Worm (Caenorhabditis elegans): Measurements from ENCODE around the gene K08B5.1.

The K08B5.1 gene

DNA sequence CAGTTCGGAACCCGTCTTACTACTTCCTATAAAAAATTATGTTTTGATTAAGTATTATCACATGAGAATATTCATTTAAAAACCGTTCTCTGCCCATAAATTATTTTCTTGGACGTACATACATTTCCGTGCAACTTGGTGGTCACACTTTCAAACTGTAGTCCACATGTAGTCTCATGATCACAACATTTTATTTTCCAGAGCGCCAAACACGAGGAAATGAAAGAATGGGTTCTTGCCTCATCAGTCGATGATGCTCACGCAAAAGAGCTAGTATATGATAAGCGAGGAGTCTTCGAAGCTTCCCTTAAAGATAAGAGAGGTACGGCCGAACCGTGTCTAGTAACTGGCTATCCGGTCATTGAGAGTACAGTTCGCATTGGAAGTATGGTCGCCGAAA lies 7.7 kb upstream of the K08B5.1 start:
- TF ChIP-seq T22C8.4 (GFP tag; IDR thresholded peaks at IDR 0.05) (no peak), ztf-23 (GFP tag; IDR thresholded peaks at IDR 0.05) (no peak), flt-1 (GFP tag; IDR thresholded peaks at IDR 0.05) (no peak), tab-1 (GFP tag; IDR thresholded peaks at IDR 0.05) (no peak), klf-2 (GFP tag; conservative IDR thresholded peaks at IDR 0.05) (no peak), ztf-29 (GFP tag; IDR thresholded peaks at IDR 0.05) (no peak), cog-1 (tag; optimal IDR thresholded peaks at IDR 0.05) (no peak), med-1 (GFP tag; optimal IDR thresholded peaks at IDR 0.05; ENCODE audit: insufficient read depth) (no peak), ref-1 (GFP tag; conservative IDR thresholded peaks at IDR 0.05) (no peak)

DNA sequence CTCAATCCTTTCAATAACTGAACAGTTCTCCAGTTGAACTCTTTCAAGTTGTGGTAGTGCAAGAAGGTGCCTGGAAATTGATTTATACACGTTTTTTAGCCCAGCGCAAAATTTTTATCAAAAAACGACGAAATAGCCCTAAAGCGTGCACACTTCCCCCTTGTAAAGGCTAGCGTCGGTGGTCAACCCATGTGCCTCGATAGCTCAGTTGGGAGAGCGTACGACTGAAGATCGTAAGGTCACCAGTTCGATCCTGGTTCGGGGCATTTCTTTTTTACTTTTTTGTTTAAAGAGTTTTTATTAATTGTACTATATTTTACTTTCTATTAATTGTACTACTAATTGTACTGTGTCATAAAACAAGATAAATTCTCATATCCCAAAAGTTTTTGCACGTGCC lies 6.9 kb upstream of the K08B5.1 start:
- TF ChIP-seq ref-1 (GFP tag; conservative IDR thresholded peaks at IDR 0.05) (no peak), ztf-29 (GFP tag; IDR thresholded peaks at IDR 0.05) (0 out of 2 replicates have a peak, but pooled peaks have one; percentile 12), tab-1 (GFP tag; IDR thresholded peaks at IDR 0.05) (peak; percentile 66), flt-1 (GFP tag; IDR thresholded peaks at IDR 0.05) (peak; percentile 82), ztf-23 (GFP tag; IDR thresholded peaks at IDR 0.05) (0 out of 2 replicates have a peak, but pooled peaks have one; percentile 30), cog-1 (tag; optimal IDR thresholded peaks at IDR 0.05) (no peak), klf-2 (GFP tag; conservative IDR thresholded peaks at IDR 0.05) (peak; percentile 57; the same call in 1 of the 2 replicates), T22C8.4 (GFP tag; IDR thresholded peaks at IDR 0.05) (0 out of 2 replicates have a peak, but pooled peaks have one; percentile 20), med-1 (GFP tag; optimal IDR thresholded peaks at IDR 0.05; ENCODE audit: insufficient read depth) (no peak)

DNA sequence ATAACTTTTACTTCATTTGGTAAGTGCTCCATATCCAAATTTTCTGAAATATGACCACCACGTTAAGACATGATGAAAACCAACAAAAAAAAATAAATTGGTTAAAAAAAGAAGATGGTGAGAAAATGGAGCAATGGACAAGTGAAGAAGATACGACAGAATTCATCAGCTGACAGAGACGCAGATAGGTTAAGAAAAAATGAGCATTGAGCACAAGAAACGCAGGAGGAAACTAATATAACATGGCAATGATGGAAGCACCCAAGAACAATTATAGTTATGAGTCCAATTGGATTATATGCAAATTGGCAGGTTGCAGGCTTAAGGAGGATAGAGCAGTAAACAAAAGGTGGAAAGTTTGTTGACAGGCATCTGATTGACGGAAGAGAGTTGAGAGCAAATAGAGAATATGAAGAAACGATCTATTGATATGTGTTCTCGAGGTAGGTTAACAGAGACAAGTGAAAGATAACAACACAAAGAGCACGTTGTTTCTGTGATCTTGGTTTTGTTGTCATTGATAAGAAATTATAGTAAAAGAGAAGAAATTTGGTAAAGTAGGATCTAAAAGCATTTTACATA lies 4.3 kb upstream of the K08B5.1 start, which contains the start of gene K08B5.2:
TSS of gene K08B5.2 (minus strand) at position 43 of the 582 bp plus-strand sequence.
- TF ChIP-seq ztf-29 (GFP tag; IDR thresholded peaks at IDR 0.05): no peak
- TF ChIP-seq cog-1 (tag; optimal IDR thresholded peaks at IDR 0.05): no peak
- TF ChIP-seq ztf-23 (GFP tag; IDR thresholded peaks at IDR 0.05): no peak

DNA sequence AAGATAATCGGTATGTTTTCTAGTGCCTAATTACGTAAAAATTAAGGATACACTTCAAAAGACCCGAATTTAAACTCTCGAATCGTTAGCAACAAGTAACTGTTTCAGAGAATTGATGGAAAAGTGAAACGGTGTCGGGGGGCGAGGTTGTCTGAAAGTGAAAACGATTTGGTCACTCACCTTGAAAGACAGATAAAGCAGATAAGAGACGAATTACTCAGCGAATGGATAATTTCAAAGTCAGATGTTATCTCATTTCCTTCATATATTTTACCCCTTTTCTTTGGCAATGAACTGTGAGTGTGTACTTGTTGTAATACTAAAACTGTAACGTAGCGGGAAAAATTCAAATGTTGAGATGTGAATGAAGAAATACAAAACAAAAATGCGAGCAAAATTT lies 2.5 kb upstream of the K08B5.1 start:
- TF ChIP-seq med-1 (GFP tag; optimal IDR thresholded peaks at IDR 0.05; ENCODE audit: insufficient read depth) (no peak), tab-1 (GFP tag; IDR thresholded peaks at IDR 0.05) (no peak), ztf-23 (GFP tag; IDR thresholded peaks at IDR 0.05) (no peak), cog-1 (tag; optimal IDR thresholded peaks at IDR 0.05) (no peak), flt-1 (GFP tag; IDR thresholded peaks at IDR 0.05) (no peak), ztf-29 (GFP tag; IDR thresholded peaks at IDR 0.05) (no peak), ref-1 (GFP tag; conservative IDR thresholded peaks at IDR 0.05) (no peak), klf-2 (GFP tag; conservative IDR thresholded peaks at IDR 0.05) (no peak), T22C8.4 (GFP tag; IDR thresholded peaks at IDR 0.05) (no peak)

DNA sequence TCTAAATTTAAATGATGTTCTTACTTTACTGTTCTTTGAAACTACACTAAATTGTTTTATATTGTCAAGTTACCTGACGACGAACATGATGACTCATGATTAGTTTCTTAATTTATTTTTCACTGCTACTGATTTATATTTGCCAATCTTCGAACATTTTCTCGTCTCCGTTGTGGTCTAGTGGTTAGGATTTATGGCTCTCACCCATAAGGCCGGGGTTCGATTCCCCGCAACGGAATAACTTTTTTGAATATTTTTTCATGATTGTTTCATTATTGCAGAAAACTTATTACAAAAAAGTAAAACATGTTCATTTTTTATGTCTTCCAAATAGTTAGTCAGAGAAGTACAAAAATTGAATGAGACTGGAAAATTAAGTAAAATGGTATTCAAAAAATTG lies 542 bp downstream of the K08B5.1 start:
- TF ChIP-seq ref-1 (GFP tag; conservative IDR thresholded peaks at IDR 0.05): no peak
- TF ChIP-seq tab-1 (GFP tag; IDR thresholded peaks at IDR 0.05): peak; percentile 59; the same call in 1 of the 2 replicates
- no peak for TF ChIP-seq ztf-29 (GFP tag; IDR thresholded peaks at IDR 0.05)
- TF ChIP-seq flt-1 (GFP tag; IDR thresholded peaks at IDR 0.05): 0 out of 2 replicates have a peak, but pooled peaks have one; percentile 22
- TF ChIP-seq ztf-23 (GFP tag; IDR thresholded peaks at IDR 0.05): 0 out of 2 replicates have a peak, but pooled peaks have one; percentile 16
- TF ChIP-seq T22C8.4 (GFP tag; IDR thresholded peaks at IDR 0.05): 0 out of 2 replicates have a peak, but pooled peaks have one; percentile 12

DNA sequence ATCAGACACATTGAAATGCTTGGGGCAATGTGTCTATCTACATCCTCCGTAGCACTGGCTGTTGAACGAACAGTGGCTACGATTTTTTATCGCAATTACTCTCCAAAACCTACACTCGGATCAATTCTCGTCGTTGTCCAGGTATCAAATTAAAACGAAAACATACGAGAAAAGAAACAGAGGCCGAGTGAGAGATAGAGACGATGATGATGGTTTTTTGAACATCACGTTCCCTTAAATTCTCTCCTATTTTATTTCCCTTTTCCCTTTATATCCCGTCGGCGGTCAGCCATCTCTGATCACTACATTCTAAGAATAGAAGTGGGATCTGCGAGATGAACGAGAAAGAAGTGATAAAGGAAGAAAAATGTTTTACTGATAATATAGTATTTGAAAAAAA lies 1.2 kb downstream of the K08B5.1 start:
- TF ChIP-seq klf-2 (GFP tag; conservative IDR thresholded peaks at IDR 0.05) (no peak), cog-1 (tag; optimal IDR thresholded peaks at IDR 0.05) (no peak), ztf-23 (GFP tag; IDR thresholded peaks at IDR 0.05) (no peak), flt-1 (GFP tag; IDR thresholded peaks at IDR 0.05) (no peak), T22C8.4 (GFP tag; IDR thresholded peaks at IDR 0.05) (no peak), ztf-29 (GFP tag; IDR thresholded peaks at IDR 0.05) (no peak), med-1 (GFP tag; optimal IDR thresholded peaks at IDR 0.05; ENCODE audit: insufficient read depth) (no peak), ref-1 (GFP tag; conservative IDR thresholded peaks at IDR 0.05) (no peak), tab-1 (GFP tag; IDR thresholded peaks at IDR 0.05) (no peak)

DNA sequence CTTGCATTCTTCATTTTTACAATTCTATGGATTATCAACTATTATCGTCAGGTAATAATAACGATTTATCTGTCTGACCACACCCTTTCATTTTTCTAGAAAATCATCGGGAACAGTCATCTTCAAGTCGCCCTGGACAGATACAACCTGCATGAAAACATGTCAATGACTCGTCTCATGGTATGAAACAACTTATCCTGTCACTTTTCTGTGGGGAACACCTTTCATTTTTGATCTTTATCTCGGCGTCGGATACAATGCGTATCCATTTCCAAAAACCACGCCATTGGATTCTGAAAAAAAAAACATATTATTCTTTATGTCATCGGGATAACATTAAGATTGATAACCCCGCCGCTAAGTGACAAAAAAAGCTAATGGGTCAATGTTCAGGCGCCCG lies 2.7 kb downstream of the K08B5.1 start:
- TF ChIP-seq cog-1 (tag; optimal IDR thresholded peaks at IDR 0.05) (no peak), med-1 (GFP tag; optimal IDR thresholded peaks at IDR 0.05; ENCODE audit: insufficient read depth) (no peak), T22C8.4 (GFP tag; IDR thresholded peaks at IDR 0.05) (no peak), ref-1 (GFP tag; conservative IDR thresholded peaks at IDR 0.05) (no peak), tab-1 (GFP tag; IDR thresholded peaks at IDR 0.05) (no peak), klf-2 (GFP tag; conservative IDR thresholded peaks at IDR 0.05) (no peak), ztf-29 (GFP tag; IDR thresholded peaks at IDR 0.05) (no peak)

DNA sequence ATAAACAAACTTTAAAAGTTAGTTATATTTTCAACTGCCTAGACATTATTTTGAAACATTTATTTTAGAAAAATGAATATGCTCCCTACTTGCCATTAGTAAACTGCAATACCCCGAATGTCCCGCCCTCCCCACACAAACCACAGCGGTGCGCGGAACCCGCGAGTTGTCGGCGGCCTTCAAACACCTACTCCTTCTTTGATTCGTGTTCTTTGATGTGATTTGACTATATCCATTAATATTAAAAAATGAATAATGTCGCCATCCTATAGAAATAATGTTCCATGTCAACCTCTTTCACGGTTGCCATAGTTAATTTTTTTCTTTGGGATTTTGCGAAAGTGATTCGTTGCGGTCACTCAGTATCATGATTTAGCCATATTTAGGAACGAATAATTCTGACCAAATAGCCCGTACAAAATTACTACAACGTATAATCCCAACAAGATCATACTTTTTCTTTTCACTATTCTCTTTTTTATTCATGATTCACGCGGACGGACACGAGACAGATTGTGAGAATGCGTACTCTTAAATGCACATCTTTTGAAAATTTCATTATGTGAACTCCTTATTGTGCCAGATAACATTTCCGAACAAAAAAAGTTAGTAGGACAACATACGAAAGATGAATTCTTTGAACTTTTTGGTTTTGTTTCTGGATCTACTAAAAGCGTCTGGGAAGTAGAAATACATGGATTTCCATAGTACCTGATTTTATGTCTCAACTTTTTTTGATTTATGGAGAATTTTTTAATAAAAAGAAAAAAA lies 6.5 kb downstream of the K08B5.1 start:
- TF ChIP-seq flt-1 (GFP tag; IDR thresholded peaks at IDR 0.05) (0 out of 2 replicates have a peak, but pooled peaks have one; percentile 5), cog-1 (tag; optimal IDR thresholded peaks at IDR 0.05) (no peak)

DNA sequence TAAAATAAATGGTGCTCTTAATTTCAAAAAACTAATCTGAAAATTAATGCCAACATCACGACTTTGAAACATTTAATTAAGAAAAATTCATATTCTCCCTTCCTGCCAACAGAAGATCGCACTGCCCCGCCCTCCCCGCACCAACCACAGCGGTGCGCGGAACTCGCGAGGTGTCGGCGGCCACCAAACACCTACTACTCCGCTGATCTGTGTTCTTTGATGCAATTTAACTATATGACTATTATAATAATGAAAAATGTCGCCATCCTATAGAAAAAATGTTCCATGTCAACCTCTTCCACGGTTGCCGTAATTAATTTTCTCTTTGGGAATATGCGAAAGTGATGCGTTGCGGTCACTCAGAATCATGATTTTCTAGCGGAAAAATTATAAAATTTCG lies 7.5 kb downstream of the K08B5.1 start:
- TF ChIP-seq ztf-29 (GFP tag; IDR thresholded peaks at IDR 0.05) (no peak), ztf-23 (GFP tag; IDR thresholded peaks at IDR 0.05) (no peak), tab-1 (GFP tag; IDR thresholded peaks at IDR 0.05) (no peak), flt-1 (GFP tag; IDR thresholded peaks at IDR 0.05) (no peak), med-1 (GFP tag; optimal IDR thresholded peaks at IDR 0.05; ENCODE audit: insufficient read depth) (no peak), klf-2 (GFP tag; conservative IDR thresholded peaks at IDR 0.05) (no peak)

DNA sequence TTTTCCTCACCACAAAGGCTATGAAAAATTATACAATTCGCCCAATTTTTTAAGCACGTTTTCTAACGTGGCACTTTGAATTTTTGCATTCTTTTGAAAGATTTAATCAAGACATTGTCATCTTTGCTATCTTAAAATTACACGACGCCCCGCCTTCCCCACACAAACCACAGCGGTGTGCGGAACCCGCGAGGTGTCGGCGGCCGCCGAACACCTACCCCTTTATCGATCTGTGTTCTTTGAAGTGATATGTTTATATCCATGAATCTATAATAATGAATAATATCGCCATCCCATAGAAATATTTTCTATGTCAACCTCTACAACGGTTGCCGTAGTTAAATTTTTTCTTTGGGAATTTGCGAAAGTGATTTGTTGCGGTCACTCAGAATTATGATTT lies 8.1 kb downstream of the K08B5.1 start:
- TF ChIP-seq ztf-23 (GFP tag; IDR thresholded peaks at IDR 0.05) (no peak), T22C8.4 (GFP tag; IDR thresholded peaks at IDR 0.05) (no peak), klf-2 (GFP tag; conservative IDR thresholded peaks at IDR 0.05) (no peak), tab-1 (GFP tag; IDR thresholded peaks at IDR 0.05) (no peak), flt-1 (GFP tag; IDR thresholded peaks at IDR 0.05) (no peak), med-1 (GFP tag; optimal IDR thresholded peaks at IDR 0.05; ENCODE audit: insufficient read depth) (no peak)

All from whole organism, midembryonic.